Fruit fly (Drosophila melanogaster) whole organism, embryonic: ENCODE measurements around the gene DnaJ-H.

Experiments used
- BEAF-32 ChIP-seq: fragments of 200-800 bp; sonication (Bioruptor generic); optimal IDR thresholded peaks from 3 replicates; lab custom pipeline; 2017; ENCODE audit warnings: missing biosample characterization, missing genetic modification characterization, mild to moderate bottlenecking, moderate library complexity, missing genetic modification reagents
- CG10147 ChIP-seq: fragments of 200-800 bp; sonication (Bioruptor generic); optimal IDR thresholded peaks from 2 replicates; lab custom pipeline; 2019; ENCODE audit warnings: missing biosample characterization, mild to moderate bottlenecking, missing genetic modification characterization, moderate library complexity
- CG10209 ChIP-seq: fragments of 200-800 bp; sonication (Bioruptor generic); optimal IDR thresholded peaks from 3 replicates; lab custom pipeline; 2017; ENCODE audit warnings: missing biosample characterization, mild to moderate bottlenecking, missing genetic modification characterization, missing genetic modification reagents
- CG1024 ChIP-seq: fragments of 200-800 bp; sonication (Bioruptor generic); IDR thresholded peaks from 2 replicates; pipeline ENCODE4 v1.3.6; 2022; ENCODE audit warnings: missing biosample characterization, missing genetic modification characterization
- CG11695 ChIP-seq: fragments of 200-800 bp; sonication (Bioruptor generic); IDR thresholded peaks from 3 replicates; pipeline ENCODE4 v1.3.6; 2022; ENCODE audit warnings: missing biosample characterization, missing genetic modification characterization
- CG12155 ChIP-seq: fragments of 200-800 bp; sonication (Bioruptor generic); optimal IDR thresholded peaks from 3 replicates; lab custom pipeline; 2016; ENCODE audit warnings: missing biosample characterization, missing genetic modification characterization
- CG12769 ChIP-seq: fragments of 200-800 bp; sonication (Bioruptor generic); optimal IDR thresholded peaks from 2 replicates; lab custom pipeline; 2019; ENCODE audit warnings: missing biosample characterization, mild to moderate bottlenecking, missing genetic modification characterization, moderate library complexity
- CG13624 ChIP-seq: fragments of 200-800 bp; sonication (Bioruptor generic); optimal IDR thresholded peaks from 2 replicates; lab custom pipeline; 2016; ENCODE audit warnings: missing biosample characterization, missing genetic modification characterization
- CG16813 ChIP-seq: fragments of 200-800 bp; sonication (Bioruptor generic); IDR thresholded peaks from 3 replicates; pipeline ENCODE4 v1.3.6; 2022; ENCODE audit warnings: missing biosample characterization, missing genetic modification characterization; ENCODE audit not compliant: partially characterized antibody
- CG17328 ChIP-seq: fragments of 200-800 bp; sonication (Bioruptor generic); IDR thresholded peaks from 2 replicates; pipeline ENCODE4 v1.3.6; 2022; ENCODE audit warnings: missing biosample characterization, missing genetic modification characterization
- CG18476 ChIP-seq: fragments of 200-800 bp; sonication (Bioruptor generic); optimal IDR thresholded peaks from 2 replicates; lab custom pipeline; 2016; ENCODE audit warnings: missing biosample characterization, mild to moderate bottlenecking, missing genetic modification characterization
- CG2202 ChIP-seq: fragments of 200-800 bp; sonication (Bioruptor generic); optimal IDR thresholded peaks from 2 replicates; lab custom pipeline; 2018; ENCODE audit warnings: missing biosample characterization, mild to moderate bottlenecking, missing genetic modification characterization
- CG34224 ChIP-seq: fragments of 200-800 bp; sonication (Bioruptor generic); IDR thresholded peaks from 3 replicates; pipeline ENCODE4 v1.3.6; 2022; ENCODE audit warnings: missing biosample characterization, missing genetic modification characterization; ENCODE audit not compliant: partially characterized antibody
- CG4404 ChIP-seq: fragments of 200-800 bp; sonication (Bioruptor generic); IDR thresholded peaks from 2 replicates; pipeline ENCODE4 v1.3.6; 2022; ENCODE audit warnings: missing biosample characterization, missing genetic modification characterization
- CG4820 ChIP-seq: fragments of 200-800 bp; sonication (Bioruptor generic); optimal IDR thresholded peaks from 3 replicates; lab custom pipeline; 2016; ENCODE audit warnings: missing biosample characterization, missing genetic modification characterization
- CG6175 ChIP-seq: fragments of 200-800 bp; sonication (Bioruptor generic); IDR thresholded peaks from 3 replicates; pipeline ENCODE4 v1.3.6; 2022; ENCODE audit warnings: missing biosample characterization, missing genetic modification characterization
- CG6654 ChIP-seq: fragments of 200-800 bp; sonication (Bioruptor generic); optimal IDR thresholded peaks from 2 replicates; lab custom pipeline; 2017; ENCODE audit warnings: missing biosample characterization, mild to moderate bottlenecking, missing genetic modification characterization
- CG6689 ChIP-seq: fragments of 200-800 bp; sonication (Bioruptor generic); IDR thresholded peaks from 2 replicates; pipeline ENCODE4 v1.3.6; 2022; ENCODE audit warnings: missing biosample characterization, missing genetic modification characterization
- CG9215 ChIP-seq: fragments of 200-800 bp; sonication (Bioruptor generic); IDR thresholded peaks from 2 replicates; pipeline ENCODE4 v1.3.6; 2022; ENCODE audit warnings: missing biosample characterization, missing genetic modification characterization
- Doc3 ChIP-seq: fragments of 200-800 bp; sonication (Bioruptor generic); IDR thresholded peaks from 3 replicates; pipeline ENCODE4 v1.3.6; 2022; ENCODE audit warnings: missing biosample characterization, missing genetic modification characterization; ENCODE audit not compliant: partially characterized antibody
- ERR ChIP-seq: fragments of 200-800 bp; sonication (Bioruptor generic); optimal IDR thresholded peaks from 2 replicates; lab custom pipeline; 2016; ENCODE audit warnings: missing biosample characterization, missing genetic modification characterization
- Fer2 ChIP-seq: fragments of 200-800 bp; sonication (Bioruptor generic); optimal IDR thresholded peaks from 2 replicates; lab custom pipeline; 2018; ENCODE audit warnings: missing biosample characterization, mild to moderate bottlenecking, missing genetic modification characterization, moderate library complexity
- Lhr ChIP-seq: fragments of 200-800 bp; sonication (Bioruptor generic); optimal IDR thresholded peaks from 3 replicates; lab custom pipeline; 2017; ENCODE audit warnings: mild to moderate bottlenecking, missing biosample characterization, missing genetic modification reagents, missing genetic modification characterization
- Mad ChIP-seq: fragments of 200-800 bp; sonication (Bioruptor generic); optimal IDR thresholded peaks from 2 replicates; lab custom pipeline; 2016; ENCODE audit warnings: missing biosample characterization, missing genetic modification characterization
- Nf-YA ChIP-seq: fragments of 200-800 bp; sonication (Bioruptor generic); IDR thresholded peaks from 2 replicates; pipeline ENCODE4 v1.3.6; 2022; ENCODE audit warnings: missing biosample characterization, missing genetic modification characterization
- Oli ChIP-seq: fragments of 200-800 bp; sonication (Bioruptor generic); optimal IDR thresholded peaks from 2 replicates; lab custom pipeline; 2018; ENCODE audit warnings: missing biosample characterization, mild to moderate bottlenecking, missing genetic modification characterization, moderate library complexity
- Pdp1 ChIP-seq, 2 experiments: fragments of 200-800 bp; sonication (Bioruptor generic); optimal IDR thresholded peaks; 3 replicates each; lab custom pipeline; 2016; ENCODE audit warnings: missing biosample characterization in 2 of 2, missing genetic modification characterization in 2 of 2, mild to moderate bottlenecking in 1 of 2, moderate library complexity in 1 of 2
- Scr ChIP-seq: fragments of 200-800 bp; sonication (Bioruptor generic); IDR thresholded peaks from 2 replicates; pipeline ENCODE4 v1.3.6; 2022; ENCODE audit warnings: missing biosample characterization, missing genetic modification characterization; ENCODE audit not compliant: partially characterized antibody
- Sin3A ChIP-seq: fragments of >200 bp; optimal IDR thresholded peaks from 2 replicates; lab custom pipeline; 2018
- Vsx1 ChIP-seq: fragments of 200-800 bp; sonication (Bioruptor generic); optimal IDR thresholded peaks from 2 replicates; lab custom pipeline; 2017; ENCODE audit warnings: missing biosample characterization, mild to moderate bottlenecking, missing genetic modification characterization, missing genetic modification reagents
- ato ChIP-seq: fragments of 200-800 bp; sonication (Bioruptor generic); IDR thresholded peaks from 2 replicates; pipeline ENCODE4 v1.3.6; 2022; ENCODE audit warnings: missing biosample characterization, missing genetic modification characterization; ENCODE audit not compliant: partially characterized antibody
- crc ChIP-seq: fragments of 200-800 bp; sonication (Bioruptor generic); optimal IDR thresholded peaks from 2 replicates; lab custom pipeline; 2016; ENCODE audit warnings: missing biosample characterization, missing genetic modification characterization
- disco-r ChIP-seq: fragments of 200-800 bp; sonication (Bioruptor generic); optimal IDR thresholded peaks from 2 replicates; lab custom pipeline; 2016; ENCODE audit warnings: missing biosample characterization, missing genetic modification characterization
- emc ChIP-seq: fragments of 200-800 bp; sonication (Bioruptor generic); optimal IDR thresholded peaks from 2 replicates; lab custom pipeline; 2016; ENCODE audit warnings: missing biosample characterization, missing genetic modification characterization
- gsb ChIP-seq: fragments of 200-800 bp; sonication (Bioruptor generic); IDR thresholded peaks from 2 replicates; pipeline ENCODE4 v1.3.6; 2022; ENCODE audit warnings: missing biosample characterization, missing genetic modification characterization
- gsb-n ChIP-seq: fragments of 200-800 bp; sonication (Bioruptor generic); optimal IDR thresholded peaks from 3 replicates; lab custom pipeline; 2018; ENCODE audit warnings: missing biosample characterization, mild to moderate bottlenecking, missing genetic modification characterization
- inv ChIP-seq: fragments of 200-800 bp; sonication (Bioruptor generic); IDR thresholded peaks from 2 replicates; pipeline ENCODE4 v1.3.6; 2022; ENCODE audit warnings: missing biosample characterization, missing genetic modification characterization; ENCODE audit not compliant: partially characterized antibody
- jumu ChIP-seq: fragments of 200-800 bp; sonication (Bioruptor generic); optimal IDR thresholded peaks from 3 replicates; lab custom pipeline; 2016; ENCODE audit warnings: missing biosample characterization, missing genetic modification characterization
- klu ChIP-seq: fragments of 200-800 bp; sonication (Bioruptor generic); IDR thresholded peaks from 2 replicates; pipeline ENCODE4 v1.3.6; 2022; ENCODE audit warnings: missing biosample characterization, missing genetic modification characterization
- mirr ChIP-seq: fragments of 200-800 bp; sonication (Bioruptor generic); optimal IDR thresholded peaks from 3 replicates; lab custom pipeline; 2018; ENCODE audit warnings: missing biosample characterization, mild to moderate bottlenecking, missing genetic modification characterization
- psq ChIP-seq: fragments of 200-800 bp; sonication (Bioruptor generic); optimal IDR thresholded peaks from 2 replicates; lab custom pipeline; 2017; ENCODE audit warnings: missing biosample characterization, missing genetic modification characterization
- ro ChIP-seq: fragments of 200-800 bp; sonication (Bioruptor generic); IDR thresholded peaks from 2 replicates; pipeline ENCODE4 v1.3.6; 2022; ENCODE audit warnings: missing biosample characterization, missing genetic modification characterization
- run ChIP-seq: fragments of 200-800 bp; sonication (Bioruptor generic); optimal IDR thresholded peaks from 3 replicates; lab custom pipeline; 2018; ENCODE audit warnings: missing biosample characterization, mild to moderate bottlenecking, missing genetic modification characterization
- salm ChIP-seq: fragments of 200-800 bp; sonication (Bioruptor generic); optimal IDR thresholded peaks from 2 replicates; lab custom pipeline; 2018; ENCODE audit warnings: missing biosample characterization, mild to moderate bottlenecking, missing genetic modification characterization
- scrt ChIP-seq: fragments of 200-800 bp; sonication (Bioruptor generic); optimal IDR thresholded peaks from 2 replicates; lab custom pipeline; 2018; ENCODE audit warnings: missing biosample characterization, mild to moderate bottlenecking, missing genetic modification characterization, moderate library complexity
- sens-2 ChIP-seq: fragments of 200-800 bp; sonication (Bioruptor generic); IDR thresholded peaks from 2 replicates; pipeline ENCODE4 v1.3.6; 2022; ENCODE audit warnings: missing biosample characterization, missing genetic modification characterization
- sima ChIP-seq: fragments of 200-800 bp; sonication (Bioruptor generic); optimal IDR thresholded peaks from 2 replicates; lab custom pipeline; 2016; ENCODE audit warnings: missing biosample characterization, missing genetic modification characterization
- tgo ChIP-seq: fragments of 200-800 bp; sonication (Bioruptor generic); IDR thresholded peaks from 3 replicates; pipeline ENCODE4 v1.3.6; 2022; ENCODE audit warnings: missing biosample characterization, missing genetic modification characterization
- usp ChIP-seq: fragments of >200 bp; optimal IDR thresholded peaks from 2 replicates; lab custom pipeline; 2017; ENCODE audit warnings: missing biosample characterization, missing genetic modification characterization
- zen ChIP-seq: fragments of 200-800 bp; sonication (Bioruptor generic); optimal IDR thresholded peaks from 3 replicates; lab custom pipeline; 2018; ENCODE audit warnings: missing biosample characterization, mild to moderate bottlenecking, missing genetic modification characterization, moderate library complexity

The DnaJ-H gene

dm6 chr2L:13176701-13177249 lies 10.9 kb upstream of the DnaJ-H start, which contains the start of the genes Sfmbt and CG5439 (continued):
- TF ChIP-seq gsb-n (tag; lab: Kevin White, UChicago): no peak
- TF ChIP-seq crc (GFP tag; lab: Kevin White, UChicago): peak; percentile 29
- TF ChIP-seq usp (GFP tag; lab: Kevin White, UChicago): no peak
- TF ChIP-seq CG18476 (GFP tag; lab: Kevin White, UChicago): peak; percentile 76
- TF ChIP-seq run (tag; lab: Kevin White, UChicago): no peak
- 0 out of 3 replicates have a peak, but pooled peaks have one; percentile 20 for TF ChIP-seq CG11695 (GFP tag; lab: Robert Waterston, UW)
- no peak for TF ChIP-seq CG10147
- no peak for TF ChIP-seq CG12769 (tag; lab: Kevin White, UChicago)
- TF ChIP-seq Vsx1 (GFP tag; lab: Kevin White, UChicago): no peak
- peak; percentile 5 for TF ChIP-seq salm
- peak; percentile 82 for TF ChIP-seq CG13624 (GFP tag; lab: Kevin White, UChicago)
- TF ChIP-seq CG17328 (GFP tag; lab: Robert Waterston, UW): no peak
- peak; percentile 69 for TF ChIP-seq Lhr (GFP tag; lab: Kevin White, UChicago)
- TF ChIP-seq gsb (GFP tag; lab: Robert Waterston, UW): 0 out of 2 replicates have a peak, but pooled peaks have one; percentile 12
- peak; percentile 62 for TF ChIP-seq emc
- TF ChIP-seq tgo: peak; percentile 75; the same call in 2 of the 3 replicates
- TF ChIP-seq Pdp1 (GFP tag; optimal IDR thresholded peaks at IDR 0.05; lab: Kevin White, UChicago): peak; percentile 57 to 77
- TF ChIP-seq CG12155 (GFP tag; lab: Kevin White, UChicago): peak; percentile 81
- TF ChIP-seq CG6654: peak; percentile 18
- TF ChIP-seq Sin3A (lab: Kevin White, UChicago): peak; percentile 96
- peak; percentile 53; the same call in 1 of the 2 replicates for TF ChIP-seq Scr (GFP tag; lab: Robert Waterston, UW)
- TF ChIP-seq Nf-YA (GFP tag; lab: Robert Waterston, UW): no peak
- TF ChIP-seq klu (GFP tag; lab: Robert Waterston, UW): peak; percentile 65; the same call in 1 of the 2 replicates
- TF ChIP-seq CG9215 (GFP tag; lab: Robert Waterston, UW): peak; percentile 76
- peak; percentile 21 for TF ChIP-seq disco-r (GFP tag; lab: Kevin White, UChicago)
- peak; percentile 77 for TF ChIP-seq zen (tag; lab: Kevin White, UChicago)
- TF ChIP-seq CG16813: peak; percentile 53; the same call in 2 of the 3 replicates
- no peak for TF ChIP-seq scrt (GFP tag; lab: Kevin White, UChicago)
- peak; percentile 50; the same call in 1 of the 3 replicates for TF ChIP-seq CG6175 (GFP tag; lab: Robert Waterston, UW)
- TF ChIP-seq Doc3 (GFP tag; lab: Robert Waterston, UW): no peak
- peak; percentile 73 for TF ChIP-seq CG4820
- TF ChIP-seq CG2202 (tag; lab: Kevin White, UChicago): peak; percentile 23
- TF ChIP-seq CG4404: peak; percentile 49; the same call in 1 of the 2 replicates
- peak; percentile 57 for TF ChIP-seq Fer2
- peak; percentile 66 for TF ChIP-seq CG6689 (GFP tag; lab: Robert Waterston, UW)
- TF ChIP-seq CG10209: no peak
- peak; percentile 43 for TF ChIP-seq ato (GFP tag; lab: Robert Waterston, UW)
- peak; percentile 76 for TF ChIP-seq psq (GFP tag; lab: Kevin White, UChicago)
- TF ChIP-seq BEAF-32: peak; percentile 72
- TF ChIP-seq CG34224 (GFP tag; lab: Robert Waterston, UW): no peak; the same call in 2 of the 3 replicates
- no peak for TF ChIP-seq sens-2 (GFP tag; lab: Robert Waterston, UW)
- no peak; the same call in 1 of the 2 replicates for TF ChIP-seq CG1024 (GFP tag; lab: Robert Waterston, UW)
- no peak for TF ChIP-seq Oli (tag; lab: Kevin White, UChicago)
- peak; percentile 85 for TF ChIP-seq jumu (GFP tag; lab: Kevin White, UChicago)
- TF ChIP-seq ERR: peak; percentile 71
- no peak for TF ChIP-seq sima (GFP tag; lab: Kevin White, UChicago)
- no peak for TF ChIP-seq mirr (GFP tag; lab: Kevin White, UChicago)
- peak; percentile 23; the same call in 1 of the 2 replicates for TF ChIP-seq inv (GFP tag; lab: Robert Waterston, UW)
- TF ChIP-seq ro: no peak
- TF ChIP-seq Mad: peak; percentile 44
